Fruit fly (Drosophila melanogaster) whole organism, embryonic: ENCODE results near the gene Cyp12a4.
A peak's percentile ranks its signal among the peaks of the same experiment; 100 is the strongest.

Source experiments
- Atf6 ChIP-seq: fragments of 200-800 bp; sonication (Bioruptor generic); IDR thresholded peaks from 2 replicates; pipeline ENCODE4 v1.3.6; 2022; ENCODE audit warnings: missing biosample characterization, missing genetic modification characterization
- CG10431 ChIP-seq: fragments of 200-800 bp; sonication (Bioruptor generic); optimal IDR thresholded peaks from 3 replicates; lab custom pipeline; 2018; ENCODE audit warnings: missing biosample characterization, mild to moderate bottlenecking, missing genetic modification characterization
- CG10654 ChIP-seq: fragments of 200-800 bp; sonication (Bioruptor generic); optimal IDR thresholded peaks from 2 replicates; lab custom pipeline; 2016; ENCODE audit warnings: missing biosample characterization, missing genetic modification characterization
- CG11085 ChIP-seq: fragments of 200-800 bp; sonication (Bioruptor generic); IDR thresholded peaks from 2 replicates; pipeline ENCODE4 v1.3.6; 2022; ENCODE audit warnings: missing biosample characterization, missing genetic modification characterization
- CG12071 ChIP-seq: fragments of 200-800 bp; sonication (Bioruptor generic); optimal IDR thresholded peaks from 3 replicates; lab custom pipeline; 2018; ENCODE audit warnings: missing biosample characterization, mild to moderate bottlenecking, missing genetic modification characterization
- CG12104 ChIP-seq: fragments of 200-800 bp; sonication (Bioruptor generic); optimal IDR thresholded peaks from 3 replicates; lab custom pipeline; 2016; ENCODE audit warnings: missing biosample characterization, missing genetic modification characterization
- CG12769 ChIP-seq: fragments of 200-800 bp; sonication (Bioruptor generic); optimal IDR thresholded peaks from 2 replicates; lab custom pipeline; 2019; ENCODE audit warnings: missing biosample characterization, mild to moderate bottlenecking, missing genetic modification characterization, moderate library complexity
- CG13287 ChIP-seq: fragments of 200-800 bp; sonication (Bioruptor generic); IDR thresholded peaks from 2 replicates; pipeline ENCODE4 v1.3.6; 2022; ENCODE audit warnings: missing biosample characterization, missing genetic modification characterization; ENCODE audit not compliant: partially characterized antibody
- CG13894 ChIP-seq: fragments of 200-800 bp; sonication (Bioruptor generic); optimal IDR thresholded peaks from 3 replicates; lab custom pipeline; 2018; ENCODE audit warnings: missing biosample characterization, mild to moderate bottlenecking, missing genetic modification characterization, moderate library complexity
- CG14860 ChIP-seq: fragments of 200-800 bp; sonication (Bioruptor generic); IDR thresholded peaks from 3 replicates; pipeline ENCODE4 v1.3.6; 2022; ENCODE audit warnings: missing biosample characterization, missing genetic modification characterization; ENCODE audit not compliant: partially characterized antibody
- CG17328 ChIP-seq: fragments of 200-800 bp; sonication (Bioruptor generic); IDR thresholded peaks from 2 replicates; pipeline ENCODE4 v1.3.6; 2022; ENCODE audit warnings: missing biosample characterization, missing genetic modification characterization
- CG18011 ChIP-seq: fragments of 200-800 bp; sonication (Bioruptor generic); optimal IDR thresholded peaks from 2 replicates; lab custom pipeline; 2017; ENCODE audit warnings: missing biosample characterization, missing genetic modification characterization, mild to moderate bottlenecking, moderate library complexity, missing genotype
- CG2199 ChIP-seq: fragments of 200-800 bp; sonication (Bioruptor generic); IDR thresholded peaks from 3 replicates; pipeline ENCODE4 v1.3.6; 2022; ENCODE audit warnings: missing biosample characterization, missing genetic modification characterization
- CG2875 ChIP-seq: fragments of 200-800 bp; sonication (Bioruptor generic); optimal IDR thresholded peaks from 2 replicates; lab custom pipeline; 2017; ENCODE audit warnings: missing biosample characterization, mild to moderate bottlenecking, missing genetic modification characterization, missing genetic modification reagents
- CG30020 ChIP-seq: fragments of 200-800 bp; optimal IDR thresholded peaks from 2 replicates; lab custom pipeline; 2019; ENCODE audit warnings: missing biosample characterization, mild to moderate bottlenecking, missing genetic modification characterization, moderate library complexity
- CG3281 ChIP-seq: fragments of 200-800 bp; sonication (Bioruptor generic); optimal IDR thresholded peaks from 3 replicates; lab custom pipeline; 2017; ENCODE audit warnings: missing biosample characterization, mild to moderate bottlenecking, missing genetic modification characterization
- CG7839 ChIP-seq: fragments of 200-800 bp; sonication (Bioruptor generic); optimal IDR thresholded peaks from 3 replicates; lab custom pipeline; 2018; ENCODE audit warnings: missing biosample characterization, mild to moderate bottlenecking, missing genetic modification characterization, moderate library complexity
- CG7963 ChIP-seq: fragments of 200-800 bp; sonication (Bioruptor generic); IDR thresholded peaks from 3 replicates; pipeline ENCODE4 v1.3.6; 2022; ENCODE audit warnings: missing biosample characterization, missing genetic modification characterization; ENCODE audit not compliant: partially characterized antibody
- CG7987 ChIP-seq: fragments of 200-800 bp; sonication (Bioruptor generic); optimal IDR thresholded peaks from 2 replicates; lab custom pipeline; 2018; ENCODE audit warnings: missing biosample characterization, mild to moderate bottlenecking, missing genetic modification characterization, moderate library complexity
- CG8281 ChIP-seq: fragments of 200-800 bp; sonication (Bioruptor generic); optimal IDR thresholded peaks from 2 replicates; lab custom pipeline; 2018; ENCODE audit warnings: missing biosample characterization, mild to moderate bottlenecking, missing genetic modification characterization, moderate library complexity
- CG9609 ChIP-seq: fragments of 200-800 bp; sonication (Bioruptor generic); optimal IDR thresholded peaks from 3 replicates; lab custom pipeline; 2016; ENCODE audit warnings: missing biosample characterization, missing genetic modification characterization
- CG9817 ChIP-seq: fragments of 200-800 bp; sonication (Bioruptor generic); optimal IDR thresholded peaks from 2 replicates; lab custom pipeline; 2018; ENCODE audit warnings: missing biosample characterization, mild to moderate bottlenecking, missing genetic modification characterization, moderate library complexity
- CHES-1-like ChIP-seq: fragments of 200-800 bp; sonication (Bioruptor generic); optimal IDR thresholded peaks from 2 replicates; lab custom pipeline; 2016; ENCODE audit warnings: missing biosample characterization, missing genetic modification characterization
- D19A ChIP-seq: fragments of 200-800 bp; optimal IDR thresholded peaks from 3 replicates; lab custom pipeline; 2019; ENCODE audit warnings: missing biosample characterization, mild to moderate bottlenecking, missing genetic modification characterization, moderate library complexity
- E2f1 ChIP-seq: fragments of 200-800 bp; sonication (Bioruptor generic); IDR thresholded peaks from 2 replicates; pipeline ENCODE4 v1.3.6; 2022; ENCODE audit warnings: missing biosample characterization, missing genetic modification characterization
- Eip74EF ChIP-seq, 2 experiments: fragments of 200-800 bp in 1 of 2; fragments of >200 bp in 1 of 2; sonication (Bioruptor generic) in 1 of 2; optimal IDR thresholded peaks; 2 replicates each; lab custom pipeline; 2017 to 2019; ENCODE audit warnings: missing biosample characterization in 2 of 2, missing genetic modification characterization in 2 of 2, mild to moderate bottlenecking in 1 of 2, moderate library complexity in 1 of 2
- HLH4C ChIP-seq: fragments of 200-800 bp; sonication (Bioruptor generic); IDR thresholded peaks from 3 replicates; pipeline ENCODE4 v1.3.6; 2022; ENCODE audit warnings: missing biosample characterization, missing genetic modification characterization; ENCODE audit not compliant: partially characterized antibody
- Lim3 ChIP-seq: fragments of 200-800 bp; sonication (Bioruptor generic); IDR thresholded peaks from 2 replicates; pipeline ENCODE4 v1.3.6; 2022; ENCODE audit warnings: missing biosample characterization, missing genetic modification characterization
- Meics ChIP-seq: fragments of 200-800 bp; sonication (Bioruptor generic); optimal IDR thresholded peaks from 2 replicates; lab custom pipeline; 2017; ENCODE audit warnings: missing biosample characterization, mild to moderate bottlenecking, missing genetic modification characterization
- Oli ChIP-seq: fragments of 200-800 bp; sonication (Bioruptor generic); optimal IDR thresholded peaks from 2 replicates; lab custom pipeline; 2018; ENCODE audit warnings: missing biosample characterization, mild to moderate bottlenecking, missing genetic modification characterization, moderate library complexity
- Opbp ChIP-seq: fragments of 200-800 bp; sonication (Bioruptor generic); IDR thresholded peaks from 3 replicates; pipeline ENCODE4 v1.3.6; 2022; ENCODE audit warnings: missing biosample characterization, missing genetic modification characterization; ENCODE audit not compliant: partially characterized antibody
- Xbp1 ChIP-seq: fragments of 200-800 bp; sonication (Bioruptor generic); optimal IDR thresholded peaks from 3 replicates; lab custom pipeline; 2016; ENCODE audit warnings: missing biosample characterization, mild to moderate bottlenecking, missing genetic modification characterization
- amos ChIP-seq: fragments of 200-800 bp; sonication (Bioruptor generic); IDR thresholded peaks from 2 replicates; pipeline ENCODE4 v1.3.6; 2022; ENCODE audit warnings: missing biosample characterization, missing genetic modification characterization; ENCODE audit not compliant: partially characterized antibody
- bbx ChIP-seq: fragments of 200-800 bp; sonication (Bioruptor generic); IDR thresholded peaks from 2 replicates; pipeline ENCODE4 v1.3.6; 2022; ENCODE audit warnings: missing biosample characterization, missing genetic modification characterization; ENCODE audit not compliant: partially characterized antibody
- bigmax ChIP-seq: fragments of 200-800 bp; sonication (Bioruptor generic); optimal IDR thresholded peaks from 2 replicates; lab custom pipeline; 2018; ENCODE audit warnings: missing biosample characterization, mild to moderate bottlenecking, missing genetic modification characterization
- br ChIP-seq: fragments of >200 bp; optimal IDR thresholded peaks from 2 replicates; lab custom pipeline; 2017
- bsh ChIP-seq, 2 experiments: fragments of 200-800 bp; sonication (Bioruptor generic); optimal IDR thresholded peaks; 2 replicates each; lab custom pipeline; 2017 to 2018; ENCODE audit warnings: mild to moderate bottlenecking in 2 of 2, missing biosample characterization in 2 of 2, missing genetic modification characterization in 2 of 2, moderate library complexity in 1 of 2
- crc ChIP-seq: fragments of 200-800 bp; sonication (Bioruptor generic); optimal IDR thresholded peaks from 2 replicates; lab custom pipeline; 2016; ENCODE audit warnings: missing biosample characterization, missing genetic modification characterization
- dpn ChIP-seq, 2 experiments: fragments of 200-800 bp; sonication (Bioruptor generic); optimal IDR thresholded peaks; 3 replicates each; lab custom pipeline; 2016; ENCODE audit warnings: missing biosample characterization in 2 of 2, missing genetic modification characterization in 2 of 2
- hth ChIP-seq: fragments of >200 bp; optimal IDR thresholded peaks from 2 replicates; lab custom pipeline; 2017; ENCODE audit warnings: inconsistent platforms
- luna ChIP-seq: fragments of 200-800 bp; sonication (Bioruptor generic); optimal IDR thresholded peaks from 2 replicates; lab custom pipeline; 2016; ENCODE audit warnings: missing biosample characterization, missing genetic modification characterization
- nom ChIP-seq: fragments of 200-800 bp; sonication (Bioruptor generic); optimal IDR thresholded peaks from 2 replicates; lab custom pipeline; 2017; ENCODE audit warnings: missing biosample characterization, missing genetic modification characterization, mild to moderate bottlenecking, moderate library complexity, missing genetic modification reagents
- otp ChIP-seq: fragments of 200-800 bp; sonication (Bioruptor generic); IDR thresholded peaks from 3 replicates; pipeline ENCODE4, ENCODE4 v1.3.6; 2022; ENCODE audit warnings: missing biosample characterization, missing genetic modification characterization
- pb ChIP-seq: fragments of 200-800 bp; sonication (Bioruptor generic); optimal IDR thresholded peaks from 3 replicates; lab custom pipeline; 2016; ENCODE audit warnings: missing biosample characterization, missing genetic modification characterization
- rib ChIP-seq: fragments of 200-800 bp; sonication (Bioruptor generic); IDR thresholded peaks from 2 replicates; pipeline ENCODE4 v1.3.6; 2022; ENCODE audit warnings: missing biosample characterization, missing genetic modification characterization
- sens ChIP-seq: fragments of 200-800 bp; sonication (Bioruptor generic); peaks from one replicate; lab custom pipeline; 2016; ENCODE audit warnings: missing biosample characterization, missing genetic modification characterization
- zfh1 ChIP-seq: fragments of 200-800 bp; sonication (Bioruptor generic); IDR thresholded peaks from 3 replicates; pipeline ENCODE4 v1.3.6; 2022; ENCODE audit warnings: missing biosample characterization, missing genetic modification characterization

The Cyp12a4 gene

DNA sequence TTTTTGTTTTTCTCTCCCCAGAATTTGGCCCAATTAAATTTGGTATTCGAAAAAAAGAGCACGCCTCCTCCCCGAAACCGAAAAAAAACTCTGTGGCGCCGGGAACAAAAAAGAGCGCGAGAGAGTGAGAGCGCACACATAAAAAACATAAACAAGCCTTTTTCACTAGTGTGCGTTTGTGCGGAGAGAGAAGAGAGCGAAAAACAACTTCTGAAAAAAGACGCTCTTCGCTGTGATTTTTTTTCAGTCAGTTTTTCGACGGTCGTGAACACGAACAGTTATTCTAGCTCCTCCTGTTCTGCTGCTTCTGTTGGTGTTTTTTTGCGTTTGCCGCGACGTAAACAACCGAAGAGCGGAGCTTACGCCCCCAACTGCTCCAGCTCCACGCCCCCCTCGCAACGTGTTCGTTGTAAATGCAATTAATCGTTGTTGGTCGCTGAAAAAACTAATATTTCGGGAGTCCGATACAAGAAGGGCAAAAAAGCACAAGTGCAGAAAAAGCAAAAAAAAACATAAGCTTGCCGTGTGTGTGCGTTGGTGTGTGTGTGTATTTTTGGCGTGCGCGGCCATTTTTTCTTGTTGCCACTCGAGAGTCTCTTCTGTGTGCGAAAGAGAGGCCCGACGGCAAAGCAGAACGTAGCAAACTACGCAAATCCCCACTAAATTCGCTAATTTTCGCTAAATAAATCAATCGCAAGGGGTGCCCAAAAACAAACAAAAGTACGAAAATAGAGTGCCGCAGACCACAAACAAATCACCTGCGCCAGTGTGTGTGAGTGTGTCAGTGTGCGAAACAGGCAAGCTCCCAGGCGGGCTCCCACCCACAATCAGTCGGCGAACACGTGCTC, 29.2 kb downstream of the Cyp12a4 start, which contains the start of gene sqz (continued):
- peak; percentile 25; the same call in 1 of the 2 replicates for TF ChIP-seq amos (GFP tag; lab: Robert Waterston, UW)
- TF ChIP-seq luna (GFP tag; lab: Kevin White, UChicago) = no peak
- peak; percentile 65 for TF ChIP-seq Atf6
- no peak for TF ChIP-seq CG10654 (GFP tag; lab: Kevin White, UChicago)
- no peak for TF ChIP-seq CG30020 (tag; lab: Kevin White, UChicago)
- TF ChIP-seq Lim3 (GFP tag; lab: Robert Waterston, UW) = no peak
- TF ChIP-seq otp = peak; percentile 8; the same call in 1 of the 3 replicates
- TF ChIP-seq Meics (GFP tag; lab: Kevin White, UChicago) = no peak
- TF ChIP-seq CG7839 (tag; lab: Kevin White, UChicago) = no peak
- peak; percentile 69 for TF ChIP-seq bbx
- TF ChIP-seq CG13894 = peak; percentile 17
- TF ChIP-seq Eip74EF (GFP tag; optimal IDR thresholded peaks at IDR 0.05; lab: Kevin White, UChicago) = peak in 1 of 2 experiments; percentile 17
- TF ChIP-seq CG12104 = no peak
- TF ChIP-seq HLH4C (GFP tag; lab: Robert Waterston, UW) = no peak; the same call in 2 of the 3 replicates
- TF ChIP-seq nom = peak; percentile 94
- no peak for TF ChIP-seq hth (lab: Kevin White, UChicago)
- peak; percentile 41 for TF ChIP-seq CG7987 (GFP tag; lab: Kevin White, UChicago)
- no peak for TF ChIP-seq Xbp1
- peak; percentile 36 for TF ChIP-seq CG12071
- peak in 1 of 2 experiments; percentile 7 for TF ChIP-seq dpn (GFP tag; optimal IDR thresholded peaks at IDR 0.05; lab: Kevin White, UChicago)
- TF ChIP-seq CG8281 (tag; lab: Kevin White, UChicago) = no peak
- peak; percentile 36 for TF ChIP-seq CG3281 (GFP tag; lab: Kevin White, UChicago)
- no peak for TF ChIP-seq CG7963 (GFP tag; lab: Robert Waterston, UW)
- peak; percentile 59 for TF ChIP-seq CG12769
- TF ChIP-seq pb (GFP tag; lab: Kevin White, UChicago) = no peak
- no peak for TF ChIP-seq CG9817 (tag; lab: Kevin White, UChicago)
- TF ChIP-seq CG2199 (GFP tag; lab: Robert Waterston, UW) = 0 out of 3 replicates have a peak, but pooled peaks have one; percentile 21
- no peak for TF ChIP-seq E2f1 (GFP tag; lab: Robert Waterston, UW)
- no peak for TF ChIP-seq CG14860 (GFP tag; lab: Robert Waterston, UW)
- TF ChIP-seq CG17328 (GFP tag; lab: Robert Waterston, UW) = 0 out of 2 replicates have a peak, but pooled peaks have one; percentile 31
- TF ChIP-seq zfh1 (GFP tag; lab: Robert Waterston, UW) = 0 out of 3 replicates have a peak, but pooled peaks have one; percentile 10
- TF ChIP-seq D19A = no peak
- TF ChIP-seq CG11085 (GFP tag; lab: Robert Waterston, UW) = no peak
- TF ChIP-seq bsh (GFP tag; optimal IDR thresholded peaks at IDR 0.05; lab: Kevin White, UChicago) = peak in 1 of 2 experiments; percentile 84
- no peak for TF ChIP-seq CG9609 (GFP tag; lab: Kevin White, UChicago)
- TF ChIP-seq Opbp (GFP tag; lab: Robert Waterston, UW) = peak; percentile 38; the same call in 2 of the 3 replicates
- TF ChIP-seq bigmax = no peak
- TF ChIP-seq crc = no peak
- TF ChIP-seq Oli (tag; lab: Kevin White, UChicago) = no peak
- TF ChIP-seq sens (GFP tag; lab: Kevin White, UChicago) = peak; percentile 88
- TF ChIP-seq CG18011 (GFP tag; lab: Kevin White, UChicago) = no peak
- no peak for TF ChIP-seq CG2875 (GFP tag; lab: Kevin White, UChicago)
- no peak for TF ChIP-seq CHES-1-like (GFP tag; lab: Kevin White, UChicago)
- TF ChIP-seq br (lab: Kevin White, UChicago) = no peak
- peak; percentile 29 for TF ChIP-seq CG10431
- TF ChIP-seq CG13287 (GFP tag; lab: Robert Waterston, UW) = peak; percentile 68
- peak; percentile 35; the same call in 1 of the 2 replicates for TF ChIP-seq rib (GFP tag; lab: Robert Waterston, UW)
